Worm (Caenorhabditis elegans): ENCODE data around the gene glna-1.

- TF ChIP-seq him-1 (tag; optimal IDR thresholded peaks at IDR 0.05) (no peak), dao-5 (tag; optimal IDR thresholded peaks at IDR 0.05) (no peak), W03F9.2 (tag; optimal IDR thresholded peaks at IDR 0.05) (no peak)
Measured at ce11 chrII:14739143-14739542, 5.8 kb upstream of the glna-1 start, which contains the start of gene npr-34.

Measured in whole organism, L4/young adult.